Worm (Caenorhabditis elegans) whole organism, early embryonic: Measurements from ENCODE around the gene sprr-2.
A peak's percentile ranks its signal among the peaks of the same experiment; 100 is the strongest.

Experiments
- B0310.2 ChIP-seq: sonication (generic microtip); optimal IDR thresholded peaks from 2 replicates; lab custom pipeline; 2016; ENCODE audit warnings: mild to moderate bottlenecking, missing genetic modification characterization, missing compliant biosample characterization
- F13C5.2 ChIP-seq: sonication (generic microtip); optimal IDR thresholded peaks from 2 replicates; lab custom pipeline; 2017; ENCODE audit warnings: mild to moderate bottlenecking, missing genetic modification characterization, inconsistent platforms, missing compliant biosample characterization
- aly-1 ChIP-seq: sonication (generic microtip); optimal IDR thresholded peaks from 2 replicates; lab custom pipeline; 2016; ENCODE audit warnings: missing genetic modification characterization, missing compliant biosample characterization
- ama-1 ChIP-seq: fragments of 150-350 bp; optimal IDR thresholded peaks from 2 replicates; lab custom pipeline; 2014
- ceh-13 ChIP-seq: fragments of 200-800 bp; sonication (Bioruptor generic); optimal IDR thresholded peaks from 2 replicates; lab custom pipeline; 2018; ENCODE audit warnings: mild to moderate bottlenecking, missing genetic modification characterization, missing compliant biosample characterization
- ceh-36 ChIP-seq: sonication (generic microtip); optimal IDR thresholded peaks from 2 replicates; lab custom pipeline; 2016; ENCODE audit warnings: missing genetic modification characterization, inconsistent platforms, missing compliant biosample characterization
- ets-7 ChIP-seq: sonication (generic microtip); optimal IDR thresholded peaks from 2 replicates; lab custom pipeline; 2016; ENCODE audit warnings: missing genotype, missing genetic modification characterization, missing compliant biosample characterization
- flt-1 ChIP-seq: fragments of 200-800 bp; sonication (Bioruptor generic); IDR thresholded peaks from 2 replicates; pipeline ENCODE4 v1.3.6; 2022; ENCODE audit warnings: missing genetic modification characterization, missing compliant biosample characterization
- hmbx-1 ChIP-seq: sonication (generic microtip); optimal IDR thresholded peaks from 2 replicates; lab custom pipeline; 2016; ENCODE audit warnings: mild to moderate bottlenecking, missing genetic modification characterization, missing compliant biosample characterization
- hmg-4 ChIP-seq: fragments of 200-800 bp; sonication (Bioruptor generic); optimal IDR thresholded peaks from 2 replicates; lab custom pipeline; 2018; ENCODE audit warnings: mild to moderate bottlenecking, missing genetic modification characterization, missing compliant biosample characterization
- hnd-1 ChIP-seq: sonication (generic microtip); optimal IDR thresholded peaks from 2 replicates; lab custom pipeline; 2016; ENCODE audit warnings: missing genetic modification characterization, missing compliant biosample characterization
- pes-1 ChIP-seq: fragments of 200-800 bp; sonication (Bioruptor generic); IDR thresholded peaks from 2 replicates; pipeline ENCODE4 v1.3.6; 2022; ENCODE audit warnings: missing genetic modification reagents, missing genetic modification characterization, missing compliant biosample characterization
- scrt-1 ChIP-seq: fragments of 200-800 bp; sonication (Bioruptor generic); IDR thresholded peaks from 2 replicates; pipeline ENCODE4 v1.3.6; 2022; ENCODE audit warnings: missing genetic modification characterization, missing compliant biosample characterization
- sea-1 ChIP-seq: fragments of 200-800 bp; sonication (Bioruptor generic); conservative IDR thresholded peaks from 2 replicates; pipeline ENCODE4 v1.3.6; 2022; ENCODE audit warnings: missing genetic modification characterization, missing compliant biosample characterization
- tbx-11 ChIP-seq: fragments of 200-800 bp; sonication (Bioruptor generic); IDR thresholded peaks from 2 replicates; pipeline ENCODE4 v1.3.6; 2022; ENCODE audit warnings: missing genetic modification characterization, missing compliant biosample characterization
- tbx-37 ChIP-seq: fragments of 200-800 bp; sonication (Bioruptor generic); conservative IDR thresholded peaks from 2 replicates; pipeline ENCODE4 v1.3.6; 2022; ENCODE audit warnings: missing genetic modification reagents, missing genetic modification characterization, missing compliant biosample characterization
- tra-4 ChIP-seq: sonication (generic microtip); optimal IDR thresholded peaks from 2 replicates; lab custom pipeline; 2017; ENCODE audit warnings: missing genetic modification characterization, missing compliant biosample characterization

Gene sprr-2

ce11 chrX:14793198-14793747 lies at the start of gene sprr-2:
TSS of gene sprr-2 (plus strand) at chrX:14793445.
- TF ChIP-seq B0310.2 (tag; lab: Kevin White, UChicago) (no peak), aly-1 (tag; lab: Kevin White, UChicago) (no peak), tbx-11 (no peak), F13C5.2 (tag; lab: Kevin White, UChicago) (no peak), ceh-13 (GFP tag; lab: Kevin White, UChicago) (no peak), sea-1 (GFP tag; lab: Robert Waterston, UW) (no peak)

ce11 chrX:14743780-14744179 lies 49.5 kb upstream of the sprr-2 start, which contains the start of gene C05G5.7:
TSS of gene C05G5.7 (minus strand) at chrX:14743780.
- TF ChIP-seq ama-1 (lab: Kevin White, UChicago) (no peak), scrt-1 (no peak), tra-4 (no peak), tbx-11 (no peak), B0310.2 (tag; lab: Kevin White, UChicago) (no peak), hmg-4 (GFP tag; lab: Kevin White, UChicago) (no peak), hnd-1 (no peak)

DNA sequence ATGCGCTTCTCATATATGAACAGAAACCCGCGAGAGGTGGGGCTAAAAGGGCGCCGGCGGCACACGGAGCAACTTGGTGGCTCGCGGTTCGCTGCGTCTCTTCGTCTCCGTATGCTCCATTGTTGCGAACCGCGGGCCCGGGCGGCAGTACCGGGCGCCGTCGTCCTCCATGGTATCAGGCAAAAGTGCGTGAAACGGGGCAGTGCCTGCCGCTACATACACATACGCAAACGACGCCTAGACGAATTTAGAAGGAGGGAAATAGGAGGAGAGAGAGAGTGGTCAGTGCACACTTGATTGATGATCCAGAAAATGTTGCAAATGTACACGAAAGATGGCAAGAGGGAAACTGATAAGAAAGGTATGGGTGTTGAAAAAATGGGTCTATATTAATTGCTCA lies 48.7 kb upstream of the sprr-2 start:
- TF ChIP-seq tra-4 (no peak), scrt-1 (no peak), ceh-36 (tag; lab: Kevin White, UChicago) (no peak), F13C5.2 (tag; lab: Kevin White, UChicago) (no peak), B0310.2 (tag; lab: Kevin White, UChicago) (no peak), ceh-13 (GFP tag; lab: Kevin White, UChicago) (no peak), sea-1 (GFP tag; lab: Robert Waterston, UW) (no peak), hmg-4 (GFP tag; lab: Kevin White, UChicago) (no peak), hmbx-1 (tag; lab: Kevin White, UChicago) (no peak), tbx-37 (GFP tag; lab: Robert Waterston, UW) (no peak), pes-1 (no peak), flt-1 (GFP tag; lab: Robert Waterston, UW) (no peak), ama-1 (lab: Kevin White, UChicago) (no peak), aly-1 (tag; lab: Kevin White, UChicago) (no peak), hnd-1 (no peak), tbx-11 (no peak), ets-7 (tag; lab: Kevin White, UChicago) (no peak)

ce11 chrX:14745218-14745617 lies 48.0 kb upstream of the sprr-2 start:
- TF ChIP-seq scrt-1 (no peak), pes-1 (no peak), hmbx-1 (tag; lab: Kevin White, UChicago) (no peak), tbx-11 (no peak), ceh-36 (tag; lab: Kevin White, UChicago) (no peak), hmg-4 (GFP tag; lab: Kevin White, UChicago) (no peak), B0310.2 (tag; lab: Kevin White, UChicago) (no peak), aly-1 (tag; lab: Kevin White, UChicago) (no peak), hnd-1 (no peak), ets-7 (tag; lab: Kevin White, UChicago) (no peak), tra-4 (no peak), tbx-37 (GFP tag; lab: Robert Waterston, UW) (no peak)

- TF ChIP-seq hmg-4 (GFP tag; lab: Kevin White, UChicago) = no peak
- peak; percentile 24; the same call in 1 of the 2 replicates for TF ChIP-seq pes-1
- TF ChIP-seq tbx-11 = no peak
- no peak for TF ChIP-seq B0310.2 (tag; lab: Kevin White, UChicago)
- TF ChIP-seq ceh-36 (tag; lab: Kevin White, UChicago) = no peak
- TF ChIP-seq tbx-37 (GFP tag; lab: Robert Waterston, UW) = 0 out of 2 replicates have a peak, but pooled peaks have one; percentile 6
- TF ChIP-seq aly-1 (tag; lab: Kevin White, UChicago) = no peak
- TF ChIP-seq tra-4 = no peak
- no peak for TF ChIP-seq ceh-13 (GFP tag; lab: Kevin White, UChicago)
- no peak for TF ChIP-seq hnd-1
- peak; percentile 57 for TF ChIP-seq F13C5.2 (tag; lab: Kevin White, UChicago)
- TF ChIP-seq scrt-1 = no peak
- 0 out of 2 replicates have a peak, but pooled peaks have one; percentile 35 for TF ChIP-seq sea-1 (GFP tag; lab: Robert Waterston, UW)
- TF ChIP-seq ets-7 (tag; lab: Kevin White, UChicago) = no peak
- TF ChIP-seq hmbx-1 (tag; lab: Kevin White, UChicago) = peak; percentile 33
- no peak for TF ChIP-seq flt-1 (GFP tag; lab: Robert Waterston, UW)
Observed at ce11 chrX:14746948-14747347, 46.3 kb upstream of the sprr-2 start, which contains the start of gene C05G5.2. TSS of gene C05G5.2 (plus strand) at chrX:14747303.

ce11 chrX:14751911-14752310 lies 41.3 kb upstream of the sprr-2 start, which contains the start of gene C05G5.3:
TSS of gene C05G5.3 (minus strand) at chrX:14752011.
- TF ChIP-seq scrt-1 (no peak), hmg-4 (GFP tag; lab: Kevin White, UChicago) (no peak), B0310.2 (tag; lab: Kevin White, UChicago) (no peak), ceh-13 (GFP tag; lab: Kevin White, UChicago) (no peak)

DNA sequence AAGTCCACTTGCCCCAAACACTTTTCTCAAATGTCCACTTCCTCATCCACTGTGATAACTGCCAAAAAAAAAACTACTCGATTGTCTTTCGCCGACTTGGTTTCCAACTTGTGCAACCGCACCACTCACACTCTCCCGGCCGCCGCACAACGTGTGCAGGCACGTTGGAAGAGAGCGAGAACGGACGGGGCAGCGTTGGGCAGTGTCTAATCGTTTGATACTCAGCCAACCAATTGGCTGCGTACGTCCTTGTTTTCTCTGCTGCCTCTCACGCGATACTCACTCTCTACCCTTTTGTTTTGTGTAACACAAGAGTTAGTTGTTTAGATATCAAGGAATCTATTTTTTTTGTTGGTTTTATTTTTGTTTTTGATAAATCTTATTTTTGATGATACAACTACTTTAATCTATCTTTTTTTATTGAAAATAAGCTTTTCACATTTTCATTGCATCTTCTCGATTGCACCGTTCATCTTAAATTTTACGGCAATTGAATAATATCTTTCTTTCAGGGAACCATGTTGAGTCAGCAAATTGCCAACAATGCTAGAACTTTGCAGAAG lies 39.6 kb upstream of the sprr-2 start, which contains the start of gene sucl-1:
Gene sucl-1 (plus strand): TSS at position 513 of the 563 bp plus-strand sequence.
- TF ChIP-seq tbx-37 (GFP tag; lab: Robert Waterston, UW) (no peak), flt-1 (GFP tag; lab: Robert Waterston, UW) (no peak), scrt-1 (no peak), ceh-13 (GFP tag; lab: Kevin White, UChicago) (no peak), ets-7 (tag; lab: Kevin White, UChicago) (no peak), sea-1 (GFP tag; lab: Robert Waterston, UW) (peak; percentile 54; the same call in 1 of the 2 replicates), tra-4 (no peak), tbx-11 (no peak), ceh-36 (tag; lab: Kevin White, UChicago) (no peak), ama-1 (lab: Kevin White, UChicago) (no peak), F13C5.2 (tag; lab: Kevin White, UChicago) (peak; percentile 67), hnd-1 (no peak), hmg-4 (GFP tag; lab: Kevin White, UChicago) (peak; percentile 83), pes-1 (no peak)
